Worm (Caenorhabditis elegans) whole organism, L3 larva: ENCODE data around the gene R148.4.

Experiments
- R02D3.7 ChIP-seq: fragments of 150-350 bp; optimal IDR thresholded peaks from 2 replicates; lab custom pipeline; 2014; ENCODE audit warnings: missing biosample characterization, missing genetic modification characterization
- ZK546.5 ChIP-seq: sonication (generic microtip); optimal IDR thresholded peaks from 2 replicates; lab custom pipeline; 2017; ENCODE audit warnings: missing biosample characterization, missing genetic modification characterization
- aly-2 ChIP-seq: fragments of 150-350 bp; optimal IDR thresholded peaks from 2 replicates; lab custom pipeline; 2014; ENCODE audit warnings: missing biosample characterization, missing genetic modification characterization
- ama-1 ChIP-seq: fragments of 150-350 bp; optimal IDR thresholded peaks from 2 replicates; lab custom pipeline; 2018
- ceh-16 ChIP-seq: sonication (generic microtip); optimal IDR thresholded peaks from 2 replicates; lab custom pipeline; 2017; ENCODE audit warnings: missing biosample characterization, missing genetic modification characterization
- ceh-28 ChIP-seq: fragments of 150-350 bp; optimal IDR thresholded peaks from 2 replicates; lab custom pipeline; 2014; ENCODE audit warnings: missing biosample characterization, missing genetic modification reagents, missing genetic modification characterization
- ceh-82 ChIP-seq: fragments of 150-350 bp; optimal IDR thresholded peaks from 2 replicates; lab custom pipeline; 2014; ENCODE audit warnings: missing biosample characterization, missing genetic modification characterization
- ceh-9 ChIP-seq: sonication (generic microtip); optimal IDR thresholded peaks from 2 replicates; lab custom pipeline; 2018; ENCODE audit warnings: missing biosample characterization, missing genetic modification characterization
- daf-12 ChIP-seq: fragments of 150-350 bp; optimal IDR thresholded peaks from 2 replicates; lab custom pipeline; 2014; ENCODE audit warnings: missing biosample characterization, missing genetic modification reagents, missing genetic modification characterization
- egl-27 ChIP-seq: sonication (generic microtip); optimal IDR thresholded peaks from 4 replicates; lab custom pipeline; 2017; ENCODE audit warnings: missing biosample characterization, missing genetic modification reagents, missing genetic modification characterization
- egl-5 ChIP-seq: fragments of 150-350 bp; optimal IDR thresholded peaks from 2 replicates; lab custom pipeline; 2017; ENCODE audit warnings: missing biosample characterization, missing genetic modification reagents, missing genetic modification characterization, inconsistent platforms
- elt-1 ChIP-seq: fragments of 150-350 bp; optimal IDR thresholded peaks from 2 replicates; lab custom pipeline; 2014; ENCODE audit warnings: missing biosample characterization, missing genetic modification characterization
- elt-2 ChIP-seq: sonication (generic microtip); optimal IDR thresholded peaks from 2 replicates; lab custom pipeline; 2016; ENCODE audit warnings: missing genetic modification reagents, mild to moderate bottlenecking, missing genetic modification characterization, missing compliant biosample characterization
- elt-3 ChIP-seq, 3 experiments: fragments of 150-350 bp in 1 of 3; sonication (generic microtip) in 2 of 3; optimal IDR thresholded peaks; 2 replicates in 2 of 3; 4 replicates in 1 of 3; lab custom pipeline; 2014 to 2017; ENCODE audit warnings: missing biosample characterization in 3 of 3, missing genetic modification characterization in 3 of 3
- eor-1 ChIP-seq, 2 experiments: fragments of 150-350 bp; optimal IDR thresholded peaks; 2 replicates each; lab custom pipeline; 2014 to 2018; ENCODE audit warnings: missing biosample characterization in 2 of 2, missing genetic modification characterization in 2 of 2
- fkh-10 ChIP-seq: sonication (generic microtip); optimal IDR thresholded peaks from 2 replicates; lab custom pipeline; 2017; ENCODE audit warnings: missing biosample characterization, missing genetic modification reagents, missing genetic modification characterization
- fkh-2 ChIP-seq: fragments of 150-350 bp; optimal IDR thresholded peaks from 2 replicates; lab custom pipeline; 2014; ENCODE audit warnings: missing biosample characterization, missing genetic modification reagents, missing genetic modification characterization
- fos-1 ChIP-seq: fragments of 150-350 bp; optimal IDR thresholded peaks from 2 replicates; lab custom pipeline; 2014; ENCODE audit warnings: missing biosample characterization, missing genetic modification characterization
- hmg-11 ChIP-seq: sonication (generic microtip); optimal IDR thresholded peaks from 2 replicates; lab custom pipeline; 2016; ENCODE audit warnings: missing genetic modification characterization, missing compliant biosample characterization
- jun-1 ChIP-seq: fragments of 150-350 bp; optimal IDR thresholded peaks from 2 replicates; lab custom pipeline; 2014; ENCODE audit warnings: missing biosample characterization, missing genetic modification reagents, missing genetic modification characterization
- lin-15B ChIP-seq: fragments of 150-350 bp; optimal IDR thresholded peaks from 2 replicates; lab custom pipeline; 2014; ENCODE audit warnings: missing biosample characterization, missing genetic modification characterization
- lin-39 ChIP-seq: fragments of 150-350 bp; optimal IDR thresholded peaks from 2 replicates; lab custom pipeline; 2018; ENCODE audit warnings: missing biosample characterization, missing genetic modification reagents, missing genetic modification characterization
- lsy-12 ChIP-seq: sonication (generic microtip); optimal IDR thresholded peaks from 2 replicates; lab custom pipeline; 2016; ENCODE audit warnings: mild to moderate bottlenecking, missing genetic modification characterization, missing compliant biosample characterization
- mdl-1 ChIP-seq: fragments of 150-350 bp; optimal IDR thresholded peaks from 2 replicates; lab custom pipeline; 2014; ENCODE audit warnings: missing biosample characterization, missing genetic modification characterization
- mml-1 ChIP-seq: fragments of 150-350 bp; sonication (generic microtip); optimal IDR thresholded peaks from 3 replicates; lab custom pipeline; 2014; ENCODE audit warnings: missing biosample characterization, missing genetic modification characterization
- nfya-1 ChIP-seq: sonication (generic microtip); optimal IDR thresholded peaks from 2 replicates; lab custom pipeline; 2017; ENCODE audit warnings: missing genetic modification characterization, mild to moderate bottlenecking, missing compliant biosample characterization, antibody characterized with exemption, moderate library complexity; ENCODE audit not compliant: insufficient read depth
- nhr-11 ChIP-seq: fragments of 150-350 bp; optimal IDR thresholded peaks from 2 replicates; lab custom pipeline; 2014; ENCODE audit warnings: missing biosample characterization, missing genetic modification characterization
- nhr-12 ChIP-seq: fragments of 150-350 bp; optimal IDR thresholded peaks from 2 replicates; lab custom pipeline; 2014; ENCODE audit warnings: missing biosample characterization, missing genetic modification characterization
- nhr-23 ChIP-seq: fragments of 150-350 bp; optimal IDR thresholded peaks from 2 replicates; lab custom pipeline; 2014; ENCODE audit warnings: missing biosample characterization, missing genetic modification reagents, missing genetic modification characterization
- nhr-237 ChIP-seq: fragments of 150-350 bp; optimal IDR thresholded peaks from 2 replicates; lab custom pipeline; 2014; ENCODE audit warnings: missing biosample characterization, missing genetic modification characterization
- nhr-25 ChIP-seq: sonication (generic microtip); optimal IDR thresholded peaks from 2 replicates; lab custom pipeline; 2017; ENCODE audit warnings: missing biosample characterization, missing genetic modification characterization
- nhr-28 ChIP-seq: fragments of 150-350 bp; optimal IDR thresholded peaks from 2 replicates; lab custom pipeline; 2014; ENCODE audit warnings: missing biosample characterization, missing genetic modification characterization
- nhr-43 ChIP-seq: sonication (generic microtip); optimal IDR thresholded peaks from 2 replicates; lab custom pipeline; 2016; ENCODE audit warnings: mild to moderate bottlenecking, missing genetic modification characterization, missing compliant biosample characterization; ENCODE audit not compliant: poor library complexity, severe bottlenecking
- nhr-67 ChIP-seq: fragments of 150-350 bp; optimal IDR thresholded peaks from 2 replicates; lab custom pipeline; 2014; ENCODE audit warnings: missing biosample characterization, missing genetic modification characterization
- nhr-76 ChIP-seq: fragments of 150-350 bp; sonication (generic microtip); optimal IDR thresholded peaks from 5 replicates; lab custom pipeline; 2014; ENCODE audit warnings: missing biosample characterization, missing genetic modification characterization
- nhr-77 ChIP-seq: fragments of 150-350 bp; optimal IDR thresholded peaks from 2 replicates; lab custom pipeline; 2014; ENCODE audit warnings: missing biosample characterization, missing genetic modification characterization
- pha-4 ChIP-seq: fragments of 150-350 bp; optimal IDR thresholded peaks from 2 replicates; lab custom pipeline; 2014; ENCODE audit warnings: missing biosample characterization, missing genetic modification reagents, missing genetic modification characterization
- pqm-1 ChIP-seq: fragments of 150-350 bp; optimal IDR thresholded peaks from 2 replicates; lab custom pipeline; 2017; ENCODE audit warnings: missing biosample characterization, missing genetic modification characterization, inconsistent platforms
- sea-2 ChIP-seq: fragments of 150-350 bp; sonication (generic microtip); optimal IDR thresholded peaks from 4 replicates; lab custom pipeline; 2014; ENCODE audit warnings: missing biosample characterization, missing genetic modification reagents, missing genetic modification characterization
- skn-1 ChIP-seq: fragments of 150-350 bp; optimal IDR thresholded peaks from 2 replicates; lab custom pipeline; 2014; ENCODE audit warnings: missing biosample characterization, missing genetic modification characterization
- snpc-4 ChIP-seq: fragments of 150-350 bp; optimal IDR thresholded peaks from 2 replicates; lab custom pipeline; 2014; ENCODE audit warnings: missing biosample characterization, missing genetic modification characterization
- tbx-2 ChIP-seq: sonication (generic microtip); optimal IDR thresholded peaks from 2 replicates; lab custom pipeline; 2016; ENCODE audit warnings: mild to moderate bottlenecking, missing genetic modification characterization, missing compliant biosample characterization
- unc-39 ChIP-seq: sonication (generic microtip); optimal IDR thresholded peaks from 4 replicates; lab custom pipeline; 2017; ENCODE audit warnings: missing biosample characterization, missing genetic modification characterization
- unc-62 ChIP-seq: fragments of 150-350 bp; sonication (generic microtip); optimal IDR thresholded peaks from 4 replicates; lab custom pipeline; 2014; ENCODE audit warnings: missing biosample characterization, missing genetic modification reagents, missing genetic modification characterization
- zag-1 ChIP-seq: fragments of 150-350 bp; optimal IDR thresholded peaks from 2 replicates; lab custom pipeline; 2014; ENCODE audit warnings: missing biosample characterization, missing genetic modification characterization
- ztf-11 ChIP-seq: fragments of 150-350 bp; optimal IDR thresholded peaks from 2 replicates; lab custom pipeline; 2014; ENCODE audit warnings: missing biosample characterization, missing genetic modification characterization
- ztf-4 ChIP-seq: fragments of 150-350 bp; optimal IDR thresholded peaks from 2 replicates; lab custom pipeline; 2014; ENCODE audit warnings: missing biosample characterization, missing genetic modification characterization

Gene R148.4

ce11 chrIII:3165309-3165708, 6.1 kb upstream of the R148.4 start, which contains the start of gene R148.5:
Gene R148.5, plus strand, starts transcription at chrIII:3165639.
- TF ChIP-seq nhr-12 (no peak), elt-1 (peak; percentile 14)

- TF ChIP-seq ceh-82 (tag; lab: Kevin White, UChicago) (no peak), zag-1 (no peak), ztf-11 (tag; lab: Kevin White, UChicago) (no peak), ama-1 (no peak), egl-27 (no peak), mml-1 (tag; lab: Kevin White, UChicago) (no peak), hmg-11 (tag; lab: Kevin White, UChicago) (no peak), daf-12 (tag; lab: Kevin White, UChicago) (no peak), sea-2 (no peak), fkh-2 (tag; lab: Kevin White, UChicago) (no peak), nhr-43 (tag; lab: Kevin White, UChicago) (no peak)
- TF ChIP-seq, all 47 proteins: peak for 0
Observed at ce11 chrIII:3169279-3169678, 2.1 kb upstream of the R148.4 start.

ce11 chrIII:3170538-3170937, 854 bp upstream of the R148.4 start:
- TF ChIP-seq ceh-28 (tag; lab: Kevin White, UChicago): peak; percentile 97
- no peak for TF ChIP-seq nhr-12
- TF ChIP-seq, all 47 proteins: peak for 1

- no peak for TF ChIP-seq nhr-77
- no peak for TF ChIP-seq daf-12 (tag; lab: Kevin White, UChicago)
- TF ChIP-seq nhr-237: no peak
- no peak for TF ChIP-seq egl-27
- TF ChIP-seq pqm-1 (tag; lab: Kevin White, UChicago): no peak
- peak; percentile 52 for TF ChIP-seq pha-4
- TF ChIP-seq nhr-25 (tag; lab: Kevin White, UChicago): no peak
- no peak for TF ChIP-seq ZK546.5
- no peak for TF ChIP-seq ztf-4 (tag; lab: Kevin White, UChicago)
- no peak for TF ChIP-seq tbx-2 (tag; lab: Kevin White, UChicago)
- TF ChIP-seq lin-15B: peak; percentile 10
- no peak for TF ChIP-seq nhr-76 (tag; lab: Kevin White, UChicago)
- no peak for TF ChIP-seq nhr-28
- TF ChIP-seq unc-62 (GFP tag; lab: Kevin White, UChicago): no peak
- TF ChIP-seq ceh-16 (tag; lab: Kevin White, UChicago): no peak
- TF ChIP-seq snpc-4 (tag; lab: Kevin White, UChicago): no peak
- TF ChIP-seq nfya-1 (tag; lab: Kevin White, UChicago): peak; percentile 58
- no peak for TF ChIP-seq ceh-82 (tag; lab: Kevin White, UChicago)
- TF ChIP-seq elt-2: peak; percentile 8
- TF ChIP-seq zag-1: no peak
- TF ChIP-seq ceh-9 (tag; lab: Kevin White, UChicago): no peak
- no peak for TF ChIP-seq mml-1 (tag; lab: Kevin White, UChicago)
- TF ChIP-seq ceh-28 (tag; lab: Kevin White, UChicago): peak; percentile 38
- TF ChIP-seq nhr-23 (tag; lab: Kevin White, UChicago): no peak
- no peak for TF ChIP-seq fkh-10 (GFP tag; lab: Kevin White, UChicago)
- TF ChIP-seq lin-39 (tag; lab: Kevin White, UChicago): peak; percentile 30
- TF ChIP-seq elt-3 (tag; optimal IDR thresholded peaks at IDR 0.05; lab: Kevin White, UChicago): no peak
- TF ChIP-seq ztf-11 (tag; lab: Kevin White, UChicago): no peak
- TF ChIP-seq lsy-12 (tag; lab: Kevin White, UChicago): no peak
- peak; percentile 81 for TF ChIP-seq hmg-11 (tag; lab: Kevin White, UChicago)
- TF ChIP-seq jun-1 (tag; lab: Kevin White, UChicago): no peak
- TF ChIP-seq unc-39 (tag; lab: Kevin White, UChicago): no peak
- TF ChIP-seq egl-5: no peak
- peak; percentile 54 for TF ChIP-seq mdl-1 (tag; lab: Kevin White, UChicago)
- no peak for TF ChIP-seq fkh-2 (tag; lab: Kevin White, UChicago)
- peak; percentile 29 for TF ChIP-seq R02D3.7 (tag; lab: Kevin White, UChicago)
- TF ChIP-seq skn-1 (tag; lab: Kevin White, UChicago): no peak
- TF ChIP-seq nhr-12: no peak
- no peak for TF ChIP-seq sea-2
- no peak for TF ChIP-seq aly-2 (tag; lab: Kevin White, UChicago)
- TF ChIP-seq eor-1 (tag; optimal IDR thresholded peaks at IDR 0.05; lab: Kevin White, UChicago): no peak
- peak; percentile 32 for TF ChIP-seq nhr-43 (tag; lab: Kevin White, UChicago)
- no peak for TF ChIP-seq elt-1
- no peak for TF ChIP-seq nhr-11 (tag; lab: Kevin White, UChicago)
- TF ChIP-seq fos-1 (tag; lab: Kevin White, UChicago): no peak
- no peak for TF ChIP-seq ama-1
- no peak for TF ChIP-seq nhr-67 (tag; lab: Kevin White, UChicago)
Observed at ce11 chrIII:3174985-3175384, 3.6 kb downstream of the R148.4 start, which contains the start of gene R148.3. Gene R148.3, plus strand, starts transcription at chrIII:3175331.
